Worm (Caenorhabditis elegans) whole organism, young adult: Measurements from ENCODE around the gene gcy-31.

Source experiments
- C06A6.2 ChIP-seq: fragments of 200-800 bp; sonication (Bioruptor generic); conservative IDR thresholded peaks from 2 replicates; pipeline ENCODE4 v1.3.6; 2022; ENCODE audit warnings: missing genetic modification characterization, missing compliant biosample characterization
- K12H6.12 ChIP-seq: fragments of 200-800 bp; sonication (Bioruptor generic); optimal IDR thresholded peaks from 2 replicates; lab custom pipeline; 2018; ENCODE audit warnings: mild to moderate bottlenecking, missing genetic modification characterization, missing compliant biosample characterization
- bed-1 ChIP-seq: fragments of 200-800 bp; sonication (Bioruptor generic); IDR thresholded peaks from 2 replicates; pipeline ENCODE4 v1.3.6; 2022; ENCODE audit warnings: missing genetic modification reagents, missing genetic modification characterization, missing compliant biosample characterization
- ekl-4 ChIP-seq: fragments of 200-800 bp; sonication (Bioruptor generic); IDR thresholded peaks from 2 replicates; pipeline ENCODE4 v1.3.6; 2022; ENCODE audit warnings: missing genetic modification reagents, missing genetic modification characterization, missing compliant biosample characterization
- him-1 ChIP-seq: sonication (generic microtip); optimal IDR thresholded peaks from 2 replicates; lab custom pipeline; 2016; ENCODE audit warnings: missing genotype, missing genetic modification reagents, missing genetic modification characterization, missing compliant biosample characterization
- mxl-1 ChIP-seq: sonication (generic microtip); optimal IDR thresholded peaks from 2 replicates; lab custom pipeline; 2016; ENCODE audit warnings: missing genetic modification characterization, missing compliant biosample characterization
- pha-4 ChIP-seq: fragments of 150-350 bp; sonication (generic microtip); optimal IDR thresholded peaks from 2 replicates; lab custom pipeline; 2014; ENCODE audit warnings: missing biosample characterization, missing genetic modification reagents, missing genetic modification characterization
- sea-2 ChIP-seq: fragments of 200-800 bp; sonication (Bioruptor generic); IDR thresholded peaks from 2 replicates; pipeline ENCODE4 v1.3.6; 2022; ENCODE audit warnings: missing genetic modification characterization, missing compliant biosample characterization
- snpc-1.3 ChIP-seq: sonication (generic microtip); optimal IDR thresholded peaks from 2 replicates; lab custom pipeline; 2017; ENCODE audit warnings: missing genetic modification characterization, mild to moderate bottlenecking, missing compliant biosample characterization, antibody characterized with exemption, moderate library complexity, missing genotype, missing genetic modification reagents; ENCODE audit not compliant: insufficient read depth
- ztf-6 ChIP-seq: fragments of 200-800 bp; sonication (Bioruptor generic); IDR thresholded peaks from 2 replicates; pipeline ENCODE4 v1.3.6; 2022; ENCODE audit warnings: missing genetic modification reagents, missing genetic modification characterization, missing compliant biosample characterization

- TF ChIP-seq snpc-1.3 (tag; lab: Kevin White, UChicago), result no peak
- no peak for TF ChIP-seq mxl-1 (tag; lab: Kevin White, UChicago)
- no peak for TF ChIP-seq pha-4
- TF ChIP-seq sea-2 (GFP tag; lab: Robert Waterston, UW), result no peak
- TF ChIP-seq C06A6.2 (GFP tag; lab: Robert Waterston, UW), result no peak
- no peak for TF ChIP-seq bed-1 (GFP tag; lab: Robert Waterston, UW)
- no peak for TF ChIP-seq him-1 (tag; lab: Kevin White, UChicago)
- no peak for TF ChIP-seq ekl-4 (GFP tag; lab: Robert Waterston, UW)
- no peak for TF ChIP-seq ztf-6 (GFP tag; lab: Robert Waterston, UW)
- no peak for TF ChIP-seq K12H6.12
Measured at ce11 chrX:2407167-2407566, 20.1 kb downstream of the gcy-31 start, which contains the start of gene mtpn-1.
